Worm (Caenorhabditis elegans) whole organism, L2 larva: ENCODE measurements around the gene trpp-9.

Source experiments
- C34F6.9 ChIP-seq: fragments of 150-350 bp; optimal IDR thresholded peaks from 2 replicates; lab custom pipeline; 2014; ENCODE audit warnings: missing biosample characterization, missing genetic modification characterization
- R02D3.7 ChIP-seq: fragments of 150-350 bp; optimal IDR thresholded peaks from 2 replicates; lab custom pipeline; 2014; ENCODE audit warnings: missing biosample characterization, missing genetic modification characterization
- Y55F3AM.14 ChIP-seq: fragments of 200-800 bp; sonication (Bioruptor generic); optimal IDR thresholded peaks from 2 replicates; lab custom pipeline; 2018; ENCODE audit warnings: mild to moderate bottlenecking, missing genetic modification characterization, missing compliant biosample characterization
- ZK546.5 ChIP-seq: sonication (generic microtip); optimal IDR thresholded peaks from 2 replicates; lab custom pipeline; 2017; ENCODE audit warnings: missing biosample characterization, missing genetic modification characterization
- alr-1 ChIP-seq: fragments of 150-350 bp; optimal IDR thresholded peaks from 2 replicates; lab custom pipeline; 2014; ENCODE audit warnings: missing biosample characterization, missing genetic modification characterization
- aly-2 ChIP-seq: fragments of 150-350 bp; optimal IDR thresholded peaks from 2 replicates; lab custom pipeline; 2014; ENCODE audit warnings: missing biosample characterization, missing genetic modification characterization
- ama-1 ChIP-seq: fragments of 150-350 bp; optimal IDR thresholded peaks from 2 replicates; lab custom pipeline; 2018; ENCODE audit warnings: inconsistent platforms
- blmp-1 ChIP-seq: sonication (generic microtip); optimal IDR thresholded peaks from 2 replicates; lab custom pipeline; 2017; ENCODE audit warnings: missing genetic modification characterization, mild to moderate bottlenecking, missing compliant biosample characterization, antibody characterized with exemption, moderate library complexity; ENCODE audit not compliant: insufficient read depth
- ceh-16 ChIP-seq: fragments of 150-350 bp; optimal IDR thresholded peaks from 2 replicates; lab custom pipeline; 2014; ENCODE audit warnings: missing biosample characterization, missing genetic modification characterization
- ceh-82 ChIP-seq: fragments of 150-350 bp; optimal IDR thresholded peaks from 2 replicates; lab custom pipeline; 2014; ENCODE audit warnings: missing biosample characterization, missing genetic modification characterization
- crh-2 ChIP-seq: sonication (generic microtip); optimal IDR thresholded peaks from 2 replicates; lab custom pipeline; 2017; ENCODE audit warnings: missing biosample characterization, missing genetic modification characterization
- dmd-4 ChIP-seq: sonication (generic microtip); optimal IDR thresholded peaks from 2 replicates; lab custom pipeline; 2017; ENCODE audit warnings: missing biosample characterization, missing genetic modification characterization
- egl-27 ChIP-seq: sonication (generic microtip); optimal IDR thresholded peaks from 3 replicates; lab custom pipeline; 2017; ENCODE audit warnings: missing biosample characterization, missing genetic modification reagents, missing genetic modification characterization
- elt-3 ChIP-seq: sonication (generic microtip); optimal IDR thresholded peaks from 2 replicates; lab custom pipeline; 2017; ENCODE audit warnings: missing biosample characterization, missing genetic modification characterization
- fos-1 ChIP-seq: fragments of 150-350 bp; optimal IDR thresholded peaks from 2 replicates; lab custom pipeline; 2014; ENCODE audit warnings: missing biosample characterization, missing genetic modification characterization
- lin-11 ChIP-seq: fragments of 150-350 bp; sonication (generic microtip); optimal IDR thresholded peaks from 2 replicates; lab custom pipeline; 2014; ENCODE audit warnings: missing biosample characterization, missing genetic modification characterization, inconsistent platforms, mixed read lengths
- lin-13 ChIP-seq: fragments of 150-350 bp; optimal IDR thresholded peaks from 2 replicates; lab custom pipeline; 2014; ENCODE audit warnings: missing biosample characterization, missing genetic modification reagents, missing genetic modification characterization
- lin-39 ChIP-seq: fragments of 150-350 bp; optimal IDR thresholded peaks from 2 replicates; lab custom pipeline; 2014; ENCODE audit warnings: missing biosample characterization, missing genetic modification reagents, missing genetic modification characterization
- lsy-2 ChIP-seq, 2 experiments: fragments of 150-350 bp in 1 of 2; sonication (generic microtip) in 1 of 2; optimal IDR thresholded peaks; 2 replicates each; lab custom pipeline; 2014 to 2017; ENCODE audit warnings: missing biosample characterization in 2 of 2, missing genetic modification characterization in 2 of 2
- mbf-1 ChIP-seq: sonication (generic microtip); optimal IDR thresholded peaks from 2 replicates; lab custom pipeline; 2017; ENCODE audit warnings: missing biosample characterization, missing genetic modification characterization
- nhr-10 ChIP-seq: sonication (generic microtip); optimal IDR thresholded peaks from 2 replicates; lab custom pipeline; 2017; ENCODE audit warnings: missing biosample characterization, missing genetic modification characterization
- nhr-11 ChIP-seq: fragments of 150-350 bp; optimal IDR thresholded peaks from 2 replicates; lab custom pipeline; 2014; ENCODE audit warnings: missing biosample characterization, missing genetic modification characterization
- nhr-12 ChIP-seq: fragments of 150-350 bp; optimal IDR thresholded peaks from 2 replicates; lab custom pipeline; 2014; ENCODE audit warnings: missing biosample characterization, missing genetic modification characterization
- nhr-129 ChIP-seq: fragments of 150-350 bp; optimal IDR thresholded peaks from 2 replicates; lab custom pipeline; 2014; ENCODE audit warnings: missing biosample characterization, missing genetic modification characterization
- nhr-21 ChIP-seq: fragments of 150-350 bp; optimal IDR thresholded peaks from 2 replicates; lab custom pipeline; 2014; ENCODE audit warnings: missing biosample characterization, missing genetic modification characterization
- nhr-23 ChIP-seq: fragments of 150-350 bp; optimal IDR thresholded peaks from 2 replicates; lab custom pipeline; 2014; ENCODE audit warnings: missing biosample characterization, missing genetic modification reagents, missing genetic modification characterization
- nhr-237 ChIP-seq: fragments of 150-350 bp; optimal IDR thresholded peaks from 2 replicates; lab custom pipeline; 2014; ENCODE audit warnings: missing biosample characterization, missing genetic modification characterization
- nhr-25 ChIP-seq: fragments of 150-350 bp; sonication (generic microtip); optimal IDR thresholded peaks from 3 replicates; lab custom pipeline; 2014; ENCODE audit warnings: missing biosample characterization, missing genetic modification characterization
- nhr-6 ChIP-seq: fragments of 150-350 bp; optimal IDR thresholded peaks from 2 replicates; lab custom pipeline; 2014; ENCODE audit warnings: missing biosample characterization, missing genetic modification characterization
- nhr-77 ChIP-seq: fragments of 150-350 bp; optimal IDR thresholded peaks from 2 replicates; lab custom pipeline; 2014; ENCODE audit warnings: missing biosample characterization, missing genetic modification characterization
- peb-1 ChIP-seq: fragments of 150-350 bp; optimal IDR thresholded peaks from 2 replicates; lab custom pipeline; 2014; ENCODE audit warnings: missing biosample characterization, missing genetic modification characterization
- sem-4 ChIP-seq: fragments of 150-350 bp; optimal IDR thresholded peaks from 2 replicates; lab custom pipeline; 2014; ENCODE audit warnings: missing biosample characterization, missing genetic modification reagents, missing genetic modification characterization
- skn-1 ChIP-seq: sonication (generic microtip); optimal IDR thresholded peaks from 2 replicates; lab custom pipeline; 2017; ENCODE audit warnings: missing biosample characterization, missing genetic modification characterization
- sma-3 ChIP-seq: sonication (generic microtip); optimal IDR thresholded peaks from 2 replicates; lab custom pipeline; 2016; ENCODE audit warnings: missing genetic modification reagents, missing genetic modification characterization, missing compliant biosample characterization
- sma-9 ChIP-seq, 2 experiments: fragments of 150-350 bp in 1 of 2; sonication (generic microtip) in 1 of 2; optimal IDR thresholded peaks; 2 replicates each; lab custom pipeline; 2014 to 2016; ENCODE audit warnings: missing genetic modification characterization in 2 of 2, mild to moderate bottlenecking in 1 of 2, missing biosample characterization in 1 of 2, missing compliant biosample characterization in 1 of 2, missing genetic modification reagents in 1 of 2, moderate library complexity in 1 of 2
- unc-39 ChIP-seq: fragments of 150-350 bp; optimal IDR thresholded peaks from 2 replicates; lab custom pipeline; 2014; ENCODE audit warnings: missing biosample characterization, missing genetic modification characterization
- unc-55 ChIP-seq: fragments of 150-350 bp; sonication (generic microtip); optimal IDR thresholded peaks from 3 replicates; lab custom pipeline; 2014; ENCODE audit warnings: missing biosample characterization, missing genetic modification reagents, missing genetic modification characterization
- unc-62 ChIP-seq: fragments of 150-350 bp; optimal IDR thresholded peaks from 2 replicates; lab custom pipeline; 2014; ENCODE audit warnings: missing biosample characterization, missing genetic modification reagents, missing genetic modification characterization
- ztf-1 ChIP-seq: fragments of 200-800 bp; sonication (Bioruptor generic); conservative IDR thresholded peaks from 2 replicates; pipeline ENCODE4 v1.3.6; 2022; ENCODE audit warnings: missing genetic modification characterization, missing compliant biosample characterization
- ztf-11 ChIP-seq: sonication (generic microtip); optimal IDR thresholded peaks from 2 replicates; lab custom pipeline; 2017; ENCODE audit warnings: missing biosample characterization, missing genetic modification characterization
- ztf-4 ChIP-seq: fragments of 150-350 bp; optimal IDR thresholded peaks from 2 replicates; lab custom pipeline; 2014; ENCODE audit warnings: missing biosample characterization, missing genetic modification characterization

trpp-9 gene

ce11 chrX:11605766-11606490 is 42.2 kb downstream of the trpp-9 start (continued):
- TF ChIP-seq lin-11 (tag; lab: Kevin White, UChicago) (peak; percentile 47), R02D3.7 (tag; lab: Kevin White, UChicago) (no peak), lin-13 (peak; percentile 81), dmd-4 (no peak), skn-1 (tag; lab: Kevin White, UChicago) (peak; percentile 64), aly-2 (tag; lab: Kevin White, UChicago) (no peak), ZK546.5 (tag; lab: Kevin White, UChicago) (peak; percentile 66), ztf-1 (GFP tag; lab: Robert Waterston, UW) (0 out of 2 replicates have a peak, but pooled peaks have one; percentile 91), blmp-1 (tag; lab: Kevin White, UChicago) (peak; percentile 71), fos-1 (peak; percentile 67), alr-1 (tag; lab: Kevin White, UChicago) (no peak), nhr-11 (tag; lab: Kevin White, UChicago) (peak; percentile 89), lin-39 (tag; lab: Kevin White, UChicago) (no peak), Y55F3AM.14 (peak; percentile 98), elt-3 (tag; lab: Kevin White, UChicago) (no peak)
- TF ChIP-seq, all 48 proteins: peak for 34

- TF ChIP-seq ztf-1 (GFP tag; lab: Robert Waterston, UW), result no peak
- TF ChIP-seq unc-62 (GFP tag; lab: Kevin White, UChicago), result no peak
- TF ChIP-seq nhr-6 (tag; lab: Kevin White, UChicago), result no peak
- TF ChIP-seq peb-1 (tag; lab: Kevin White, UChicago), result no peak
- peak; percentile 39 for TF ChIP-seq ceh-16 (tag; lab: Kevin White, UChicago)
- peak; percentile 16 for TF ChIP-seq egl-27
- TF ChIP-seq nhr-12 (tag; lab: Kevin White, UChicago), result no peak
- TF ChIP-seq blmp-1 (tag; lab: Kevin White, UChicago), result no peak
- TF ChIP-seq nhr-25 (tag; lab: Kevin White, UChicago), result no peak
- no peak for TF ChIP-seq ztf-4
- peak; percentile 27 for TF ChIP-seq sma-9 (GFP tag; optimal IDR thresholded peaks at IDR 0.05; lab: Kevin White, UChicago)
- no peak for TF ChIP-seq sma-9 (tag; optimal IDR thresholded peaks at IDR 0.05; lab: Kevin White, UChicago)
- no peak for TF ChIP-seq nhr-23 (tag; lab: Kevin White, UChicago)
- TF ChIP-seq sem-4, result no peak
- peak; percentile 19 for TF ChIP-seq nhr-21 (tag; lab: Kevin White, UChicago)
- peak in 1 of 2 experiments; percentile 34 for TF ChIP-seq lsy-2 (tag; optimal IDR thresholded peaks at IDR 0.05; lab: Kevin White, UChicago)
- TF ChIP-seq unc-55, result no peak
- no peak for TF ChIP-seq nhr-77 (tag; lab: Kevin White, UChicago)
These were observed 43.2 kb downstream of the trpp-9 start for ce11 chrX:11606815-11607499.

- TF ChIP-seq C34F6.9 (tag; lab: Kevin White, UChicago), result peak; percentile 35
- peak; percentile 26 for TF ChIP-seq crh-2
- peak; percentile 30 for TF ChIP-seq sma-9 (GFP tag; optimal IDR thresholded peaks at IDR 0.05; lab: Kevin White, UChicago)
- no peak for TF ChIP-seq sma-9 (tag; optimal IDR thresholded peaks at IDR 0.05; lab: Kevin White, UChicago)
- peak; percentile 46 for TF ChIP-seq unc-55
- no peak for TF ChIP-seq peb-1 (tag; lab: Kevin White, UChicago)
These were observed 43.7 kb downstream of the trpp-9 start for ce11 chrX:11607500-11607823.

- TF ChIP-seq sma-3 (GFP tag; lab: Kevin White, UChicago) (no peak), ztf-11 (tag; lab: Kevin White, UChicago) (no peak), dmd-4 (no peak), nhr-129 (tag; lab: Kevin White, UChicago) (no peak), unc-39 (no peak), ama-1 (lab: Kevin White, UChicago) (no peak), mbf-1 (tag; lab: Kevin White, UChicago) (no peak), nhr-237 (no peak), R02D3.7 (tag; lab: Kevin White, UChicago) (no peak), nhr-6 (tag; lab: Kevin White, UChicago) (no peak), nhr-10 (tag; lab: Kevin White, UChicago) (no peak), nhr-23 (tag; lab: Kevin White, UChicago) (no peak), nhr-25 (tag; lab: Kevin White, UChicago) (no peak), peb-1 (tag; lab: Kevin White, UChicago) (no peak), nhr-12 (tag; lab: Kevin White, UChicago) (no peak), sem-4 (no peak), ceh-82 (no peak), nhr-11 (tag; lab: Kevin White, UChicago) (no peak)
These were observed 44.5 kb downstream of the trpp-9 start for ce11 chrX:11608110-11608759.
